Fruit fly (Drosophila melanogaster) whole organism, embryonic: ENCODE data around the gene Sps2.

Experiments used
- Ada2b ChIP-seq: fragments of 200-800 bp; sonication (Bioruptor generic); IDR thresholded peaks from 2 replicates; pipeline ENCODE4 v1.3.6; 2022; ENCODE audit warnings: missing biosample characterization, missing genetic modification characterization
- Bgb ChIP-seq: fragments of 200-800 bp; sonication (Bioruptor generic); IDR thresholded peaks from 2 replicates; pipeline ENCODE4 v1.3.6; 2022; ENCODE audit warnings: missing biosample characterization, missing genetic modification characterization; ENCODE audit not compliant: partially characterized antibody
- CG12104 ChIP-seq: fragments of 200-800 bp; sonication (Bioruptor generic); optimal IDR thresholded peaks from 3 replicates; lab custom pipeline; 2016; ENCODE audit warnings: missing biosample characterization, missing genetic modification characterization
- CG1233 ChIP-seq: fragments of 200-800 bp; sonication (Bioruptor generic); optimal IDR thresholded peaks from 4 replicates; lab custom pipeline; 2018; ENCODE audit warnings: missing biosample characterization, mild to moderate bottlenecking, missing genetic modification characterization
- CG15269 ChIP-seq: fragments of 200-800 bp; sonication (Bioruptor generic); optimal IDR thresholded peaks from 2 replicates; lab custom pipeline; 2018; ENCODE audit warnings: missing biosample characterization, mild to moderate bottlenecking, missing genetic modification characterization, moderate library complexity
- CG18262 ChIP-seq: fragments of 200-800 bp; optimal IDR thresholded peaks from 3 replicates; lab custom pipeline; 2019; ENCODE audit warnings: missing biosample characterization, mild to moderate bottlenecking, missing genetic modification characterization, moderate library complexity
- CG34376 ChIP-seq: fragments of 200-800 bp; sonication (Bioruptor generic); optimal IDR thresholded peaks from 2 replicates; lab custom pipeline; 2018; ENCODE audit warnings: missing biosample characterization, mild to moderate bottlenecking, missing genetic modification characterization
- CTCF ChIP-seq: fragments of 200-800 bp; sonication (Bioruptor generic); optimal IDR thresholded peaks from 2 replicates; lab custom pipeline; 2017; ENCODE audit warnings: missing biosample characterization, mild to moderate bottlenecking, missing genetic modification characterization, moderate library complexity
- Dll ChIP-seq: fragments of 200-800 bp; sonication (Bioruptor generic); IDR thresholded peaks from 4 replicates; pipeline ENCODE4 v1.3.6; 2022; ENCODE audit warnings: missing biosample characterization, missing genetic modification characterization; ENCODE audit not compliant: partially characterized antibody
- Doc3 ChIP-seq: fragments of 200-800 bp; sonication (Bioruptor generic); IDR thresholded peaks from 3 replicates; pipeline ENCODE4 v1.3.6; 2022; ENCODE audit warnings: missing biosample characterization, missing genetic modification characterization; ENCODE audit not compliant: partially characterized antibody
- Dp ChIP-seq: fragments of 200-800 bp; sonication (Bioruptor generic); optimal IDR thresholded peaks from 2 replicates; lab custom pipeline; 2018; ENCODE audit warnings: missing biosample characterization, mild to moderate bottlenecking, missing genetic modification characterization, moderate library complexity
- Ets65A ChIP-seq: fragments of 200-800 bp; sonication (Bioruptor generic); peaks from one replicate; lab custom pipeline; 2016; ENCODE audit warnings: missing biosample characterization, missing genetic modification characterization
- Gug ChIP-seq: fragments of 200-800 bp; sonication (Bioruptor generic); IDR thresholded peaks from 4 replicates; pipeline ENCODE4 v1.3.6; 2022; ENCODE audit warnings: missing biosample characterization, missing genetic modification characterization
- Hr39 ChIP-seq: fragments of >200 bp; optimal IDR thresholded peaks from 2 replicates; lab custom pipeline; 2017
- Lpt ChIP-seq: fragments of >200 bp; optimal IDR thresholded peaks from 2 replicates; lab custom pipeline; 2018; ENCODE audit warnings: missing biosample characterization, missing genetic modification characterization
- Meics ChIP-seq: fragments of 200-800 bp; sonication (Bioruptor generic); optimal IDR thresholded peaks from 2 replicates; lab custom pipeline; 2017; ENCODE audit warnings: missing biosample characterization, mild to moderate bottlenecking, missing genetic modification characterization
- Oaz ChIP-seq: fragments of 200-800 bp; sonication (Bioruptor generic); IDR thresholded peaks from 2 replicates; pipeline ENCODE4 v1.3.6; 2022; ENCODE audit warnings: missing biosample characterization, missing genetic modification characterization
- Tbp ChIP-seq: fragments of >200 bp; optimal IDR thresholded peaks from 2 replicates; lab custom pipeline; 2018; ENCODE audit warnings: missing biosample characterization, missing genetic modification characterization
- amos ChIP-seq: fragments of 200-800 bp; sonication (Bioruptor generic); IDR thresholded peaks from 2 replicates; pipeline ENCODE4 v1.3.6; 2022; ENCODE audit warnings: missing biosample characterization, missing genetic modification characterization; ENCODE audit not compliant: partially characterized antibody
- aop ChIP-seq: fragments of 200-800 bp; sonication (Bioruptor generic); IDR thresholded peaks from 2 replicates; pipeline ENCODE4 v1.3.6; 2022; ENCODE audit warnings: missing biosample characterization, missing genetic modification characterization
- ash1 ChIP-seq: fragments of 200-800 bp; sonication (Bioruptor generic); optimal IDR thresholded peaks from 2 replicates; lab custom pipeline; 2018; ENCODE audit warnings: missing biosample characterization, mild to moderate bottlenecking, missing genetic modification characterization
- ewg ChIP-seq: fragments of 200-800 bp; sonication (Bioruptor generic); optimal IDR thresholded peaks from 3 replicates; lab custom pipeline; 2017; ENCODE audit warnings: mild to moderate bottlenecking, missing biosample characterization, missing genetic modification reagents, missing genetic modification characterization
- exex ChIP-seq: fragments of 200-800 bp; sonication (Bioruptor generic); optimal IDR thresholded peaks from 4 replicates; lab custom pipeline; 2018; ENCODE audit warnings: missing biosample characterization, mild to moderate bottlenecking, missing genetic modification characterization, moderate library complexity
- fd3F ChIP-seq: fragments of 200-800 bp; sonication (Bioruptor generic); optimal IDR thresholded peaks from 2 replicates; lab custom pipeline; 2018; ENCODE audit warnings: missing biosample characterization, mild to moderate bottlenecking, missing genetic modification characterization, moderate library complexity
- gcm2 ChIP-seq: fragments of 200-800 bp; sonication (Bioruptor generic); optimal IDR thresholded peaks from 2 replicates; lab custom pipeline; 2016; ENCODE audit warnings: missing biosample characterization, missing genetic modification characterization
- grn ChIP-seq: fragments of 200-800 bp; sonication (Bioruptor generic); optimal IDR thresholded peaks from 3 replicates; lab custom pipeline; 2017; ENCODE audit warnings: missing biosample characterization, missing genetic modification characterization
- luna ChIP-seq: fragments of 200-800 bp; sonication (Bioruptor generic); optimal IDR thresholded peaks from 2 replicates; lab custom pipeline; 2016; ENCODE audit warnings: missing biosample characterization, missing genetic modification characterization
- pita ChIP-seq: fragments of 200-800 bp; sonication (Bioruptor generic); optimal IDR thresholded peaks from 2 replicates; lab custom pipeline; 2017; ENCODE audit warnings: missing biosample characterization, mild to moderate bottlenecking, missing genetic modification characterization
- ro ChIP-seq: fragments of 200-800 bp; sonication (Bioruptor generic); IDR thresholded peaks from 2 replicates; pipeline ENCODE4 v1.3.6; 2022; ENCODE audit warnings: missing biosample characterization, missing genetic modification characterization
- sd ChIP-seq: fragments of 200-800 bp; sonication (Bioruptor generic); optimal IDR thresholded peaks from 3 replicates; lab custom pipeline; 2018; ENCODE audit warnings: missing biosample characterization, mild to moderate bottlenecking, missing genetic modification characterization, moderate library complexity
- sisA ChIP-seq: fragments of 200-800 bp; sonication (Bioruptor generic); IDR thresholded peaks from 2 replicates; pipeline ENCODE4 v1.3.6; 2022; ENCODE audit warnings: missing biosample characterization, missing genetic modification characterization
- sna ChIP-seq: fragments of 200-800 bp; sonication (Bioruptor generic); IDR thresholded peaks from 2 replicates; pipeline ENCODE4 v1.3.6; 2022; ENCODE audit warnings: missing biosample characterization, missing genetic modification characterization; ENCODE audit not compliant: partially characterized antibody
- stwl ChIP-seq: fragments of 200-800 bp; sonication (Bioruptor generic); optimal IDR thresholded peaks from 3 replicates; lab custom pipeline; 2018; ENCODE audit warnings: missing biosample characterization, mild to moderate bottlenecking, missing genetic modification characterization, moderate library complexity
- sug ChIP-seq: fragments of 200-800 bp; optimal IDR thresholded peaks from 2 replicates; lab custom pipeline; 2019; ENCODE audit warnings: missing biosample characterization, mild to moderate bottlenecking, missing genetic modification characterization, moderate library complexity
- tna ChIP-seq: fragments of 200-800 bp; sonication (Bioruptor generic); IDR thresholded peaks from 2 replicates; pipeline ENCODE4 v1.3.6; 2022; ENCODE audit warnings: missing biosample characterization, missing genetic modification characterization; ENCODE audit not compliant: partially characterized antibody
- vfl ChIP-seq: fragments of 200-800 bp; sonication (Bioruptor generic); optimal IDR thresholded peaks from 2 replicates; lab custom pipeline; 2016; ENCODE audit warnings: missing biosample characterization, missing genetic modification characterization

Sps2 gene

DNA sequence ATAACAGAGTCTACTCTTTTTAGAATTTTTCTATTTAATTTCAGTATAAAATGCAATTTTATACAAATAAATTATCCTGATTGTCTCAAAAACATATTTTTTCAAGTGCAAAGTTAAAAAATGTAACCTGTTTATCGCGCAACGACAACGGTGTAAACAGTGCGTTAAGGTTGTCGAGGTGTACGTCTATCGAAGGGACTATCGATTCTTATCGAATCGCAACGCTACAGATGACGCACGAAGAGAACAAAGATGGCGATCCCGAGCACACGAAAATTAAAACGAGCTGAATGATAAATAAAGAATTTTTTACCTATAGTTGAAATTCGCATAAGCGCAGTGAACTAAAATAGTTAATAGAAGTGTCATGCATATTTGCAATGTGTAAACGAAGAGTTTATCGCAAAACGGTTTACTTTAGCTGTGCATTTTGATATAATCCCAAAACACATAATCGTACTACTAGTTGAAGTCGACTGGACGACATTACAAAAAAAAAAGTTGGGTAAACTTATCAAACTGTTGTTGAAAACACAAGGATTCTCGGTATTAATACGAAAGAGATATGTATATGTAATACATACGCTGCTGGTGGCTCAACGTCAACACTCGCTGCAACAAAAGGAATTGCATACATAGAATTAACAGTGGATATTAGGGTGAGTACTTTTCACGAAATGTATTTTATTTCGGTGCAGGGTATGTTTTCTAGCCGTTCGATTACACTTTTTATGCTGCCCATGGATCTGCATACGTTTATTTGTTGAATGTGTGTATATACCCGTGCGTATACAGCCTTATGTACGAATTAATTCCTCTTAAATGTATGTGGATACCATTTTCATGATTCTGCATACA is 45.7 kb downstream of the Sps2 start, which contains the start of gene da (continued):
- no peak for TF ChIP-seq pita
- no peak for TF ChIP-seq CG1233 (GFP tag; lab: Kevin White, UChicago)

DNA sequence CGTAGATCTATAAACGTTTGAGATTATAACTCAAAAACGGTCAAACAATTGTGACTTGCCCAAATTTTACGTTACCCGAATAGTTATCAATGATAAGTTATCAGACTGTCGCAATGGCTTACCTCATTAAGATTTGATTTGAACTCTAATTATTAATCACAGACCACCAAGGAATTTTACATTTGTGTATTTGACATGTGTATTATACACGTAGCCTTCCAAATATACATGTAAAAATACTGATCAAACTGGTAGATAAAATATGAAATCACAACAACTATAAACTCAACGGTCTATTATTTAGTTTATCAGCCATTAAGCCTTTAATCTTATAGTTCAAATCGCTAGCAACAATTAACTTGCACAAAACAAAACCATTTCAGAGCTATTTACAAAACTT is 51.1 kb downstream of the Sps2 start:
- TF ChIP-seq sna (GFP tag; lab: Robert Waterston, UW) (no peak), fd3F (GFP tag; lab: Kevin White, UChicago) (no peak), Gug (no peak), luna (GFP tag; lab: Kevin White, UChicago) (no peak), amos (GFP tag; lab: Robert Waterston, UW) (peak; percentile 48; the same call in 1 of the 2 replicates), Meics (GFP tag; lab: Kevin White, UChicago) (no peak), CG18262 (tag; lab: Kevin White, UChicago) (no peak), CG34376 (GFP tag; lab: Kevin White, UChicago) (peak; percentile 50), Ets65A (GFP tag; lab: Kevin White, UChicago) (no peak), Ada2b (GFP tag; lab: Robert Waterston, UW) (no peak), stwl (no peak), gcm2 (GFP tag; lab: Kevin White, UChicago) (no peak), Hr39 (lab: Kevin White, UChicago) (no peak), Lpt (GFP tag; lab: Kevin White, UChicago) (no peak), ash1 (GFP tag; lab: Kevin White, UChicago) (no peak), exex (peak; percentile 96), sisA (GFP tag; lab: Robert Waterston, UW) (no peak), vfl (GFP tag; lab: Kevin White, UChicago) (no peak), CG12104 (no peak), Oaz (GFP tag; lab: Robert Waterston, UW) (no peak), ewg (GFP tag; lab: Kevin White, UChicago) (no peak), CG15269 (tag; lab: Kevin White, UChicago) (no peak), CTCF (GFP tag; lab: Kevin White, UChicago) (peak; percentile 4), Dp (GFP tag; lab: Kevin White, UChicago) (no peak), aop (GFP tag; lab: Robert Waterston, UW) (no peak), tna (GFP tag; lab: Robert Waterston, UW) (no peak), sug (tag; lab: Kevin White, UChicago) (peak; percentile 99), sd (tag; lab: Kevin White, UChicago) (peak; percentile 85), Bgb (peak; percentile 60), grn (GFP tag; lab: Kevin White, UChicago) (peak; percentile 69), Dll (no peak), Tbp (GFP tag; lab: Kevin White, UChicago) (no peak), ro (GFP tag; lab: Robert Waterston, UW) (no peak), Doc3 (GFP tag; lab: Robert Waterston, UW) (no peak)
